Worm (Caenorhabditis elegans): ENCODE data around the gene R05D3.8.

Gene R05D3.8

DNA sequence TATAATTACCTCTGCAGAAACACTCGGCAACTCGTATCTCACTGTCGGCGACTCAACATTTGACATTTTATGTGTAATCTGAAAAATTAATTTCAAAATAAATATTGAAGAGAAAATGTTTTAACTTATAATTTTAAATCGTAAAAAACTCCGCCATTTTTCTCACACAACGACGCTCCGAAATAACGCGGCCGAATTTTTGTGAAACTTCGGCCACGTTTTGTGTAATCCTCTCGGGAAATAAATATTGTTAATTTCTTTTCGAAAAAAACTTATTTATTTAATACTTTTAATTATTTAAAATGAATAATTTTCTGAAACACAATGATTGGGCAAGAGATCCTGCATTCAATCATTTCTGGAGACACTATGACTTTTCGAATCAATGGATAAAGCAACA lies 50.8 kb downstream of the R05D3.8 start, which contains the start of the genes F10E9.7 and F10E9.5 (continued):
- TF ChIP-seq cebp-1 (GFP tag; IDR thresholded peaks at IDR 0.05) = no peak
- TF ChIP-seq cebp-1 (tag; optimal IDR thresholded peaks at IDR 0.05) = peak; percentile 68
- TF ChIP-seq ztf-18 (tag; optimal IDR thresholded peaks at IDR 0.05) = peak; percentile 22
- no peak for TF ChIP-seq tbx-9 (tag; optimal IDR thresholded peaks at IDR 0.05; ENCODE audit: borderline replicate concordance)
- peak; percentile 66 for TF ChIP-seq snpc-3.4 (tag; optimal IDR thresholded peaks at IDR 0.05)
- no peak for TF ChIP-seq lin-26 (GFP tag; IDR thresholded peaks at IDR 0.05)
- TF ChIP-seq F57C9.4 (tag; optimal IDR thresholded peaks at IDR 0.05) = peak; percentile 8
- TF ChIP-seq cebp-2 (GFP tag; IDR thresholded peaks at IDR 0.05) = no peak
- peak; percentile 87 for TF ChIP-seq dox-1 (GFP tag; IDR thresholded peaks at IDR 0.05)
- no peak for TF ChIP-seq hlh-12 (tag; optimal IDR thresholded peaks at IDR 0.05)
- no peak for TF ChIP-seq C06A6.2 (GFP tag; conservative IDR thresholded peaks at IDR 0.05)
- no peak for TF ChIP-seq ama-1 (optimal IDR thresholded peaks at IDR 0.05)
- TF ChIP-seq ama-1 (GFP tag; optimal IDR thresholded peaks at IDR 0.05) = no peak
- TF ChIP-seq nhr-90 (tag; optimal IDR thresholded peaks at IDR 0.05) = no peak
- TF ChIP-seq hmg-20 (GFP tag; IDR thresholded peaks at IDR 0.05) = 0 out of 2 replicates have a peak, but pooled peaks have one; percentile 30
- peak; percentile 73; the same call in 1 of the 2 replicates for TF ChIP-seq mcd-1 (GFP tag; IDR thresholded peaks at IDR 0.05)
- peak; percentile 85 for TF ChIP-seq lin-54 (GFP tag; optimal IDR thresholded peaks at IDR 0.05)
- peak; percentile 37 for TF ChIP-seq athp-1 (tag; optimal IDR thresholded peaks at IDR 0.05)
- peak; percentile 98 for TF ChIP-seq attf-3 (GFP tag; conservative IDR thresholded peaks at IDR 0.05)
- no peak for TF ChIP-seq ztf-26 (tag; optimal IDR thresholded peaks at IDR 0.05)
- peak; percentile 89 for TF ChIP-seq ztf-28 (GFP tag; IDR thresholded peaks at IDR 0.05)
- no peak for TF ChIP-seq mxl-1 (tag; optimal IDR thresholded peaks at IDR 0.05)
- no peak for TF ChIP-seq nhr-27 (tag; optimal IDR thresholded peaks at IDR 0.05)
- peak; percentile 76 for TF ChIP-seq atf-7 (tag; optimal IDR thresholded peaks at IDR 0.05)
- no peak for TF ChIP-seq ets-4 (GFP tag; optimal IDR thresholded peaks at IDR 0.05)
- TF ChIP-seq ztf-22 (GFP tag; optimal IDR thresholded peaks at IDR 0.05) = no peak
- peak; percentile 21 for TF ChIP-seq somi-1 (GFP tag; optimal IDR thresholded peaks at IDR 0.05)
- TF ChIP-seq B0261.1 (tag; optimal IDR thresholded peaks at IDR 0.05) = peak; percentile 19
- peak in 1 of 2 experiments; percentile 82 for TF ChIP-seq let-607 (tag; optimal IDR thresholded peaks at IDR 0.05)
- TF ChIP-seq F37B4.10 (GFP tag; IDR thresholded peaks at IDR 0.05) = no peak
- peak; percentile 82 for TF ChIP-seq ccch-3 (GFP tag; optimal IDR thresholded peaks at IDR 0.05)
- TF ChIP-seq egl-18 (GFP tag; IDR thresholded peaks at IDR 0.05) = no peak

Data from whole organism, young adult.